Worm (Caenorhabditis elegans) whole organism, late embryonic: Measurements from ENCODE around the gene K09F6.3.
A peak's percentile ranks its signal among the peaks of the same experiment; 100 is the strongest.
"Not testable (repeated sequence)": the region's sequence is repeated elsewhere in the genome, so short reads cannot be mapped to it uniquely, and the experiment has no call there.

Experiments used
- C08G9.2 ChIP-seq: sonication (generic microtip); optimal IDR thresholded peaks from 2 replicates; lab custom pipeline; 2016; ENCODE audit warnings: mild to moderate bottlenecking, missing genetic modification characterization, moderate library complexity, missing compliant biosample characterization
- T23F11.4 ChIP-seq: fragments of 200-800 bp; sonication (Bioruptor generic); optimal IDR thresholded peaks from 2 replicates; lab custom pipeline; 2018; ENCODE audit warnings: mild to moderate bottlenecking, missing genetic modification characterization, missing compliant biosample characterization
- ceh-14 ChIP-seq: sonication (generic microtip); optimal IDR thresholded peaks from 2 replicates; lab custom pipeline; 2016; ENCODE audit warnings: missing genotype, missing genetic modification characterization, missing compliant biosample characterization
- ceh-2 ChIP-seq: sonication (generic microtip); optimal IDR thresholded peaks from 2 replicates; lab custom pipeline; 2016; ENCODE audit warnings: missing genotype, missing genetic modification characterization, missing compliant biosample characterization
- ceh-24 ChIP-seq: sonication (generic microtip); optimal IDR thresholded peaks from 2 replicates; lab custom pipeline; 2016; ENCODE audit warnings: mild to moderate bottlenecking, missing genetic modification characterization, missing compliant biosample characterization
- ceh-30 ChIP-seq: fragments of 150-350 bp; optimal IDR thresholded peaks from 2 replicates; lab custom pipeline; 2014; ENCODE audit warnings: missing biosample characterization, missing genetic modification characterization
- ceh-34 ChIP-seq: sonication (generic microtip); optimal IDR thresholded peaks from 2 replicates; lab custom pipeline; 2016; ENCODE audit warnings: mild to moderate bottlenecking, missing genetic modification characterization, missing compliant biosample characterization
- ceh-9 ChIP-seq: sonication (generic microtip); optimal IDR thresholded peaks from 2 replicates; lab custom pipeline; 2016; ENCODE audit warnings: mild to moderate bottlenecking, missing genetic modification characterization, inconsistent platforms, missing compliant biosample characterization
- che-1 ChIP-seq: sonication (generic microtip); optimal IDR thresholded peaks from 2 replicates; lab custom pipeline; 2016; ENCODE audit warnings: mild to moderate bottlenecking, missing genetic modification characterization, missing compliant biosample characterization
- dve-1 ChIP-seq: sonication (generic microtip); optimal IDR thresholded peaks from 2 replicates; lab custom pipeline; 2017; ENCODE audit warnings: antibody characterized with exemption, mild to moderate bottlenecking, missing genetic modification characterization, missing compliant biosample characterization
- elt-4 ChIP-seq: sonication (generic microtip); optimal IDR thresholded peaks from 2 replicates; lab custom pipeline; 2016; ENCODE audit warnings: missing genetic modification characterization, missing compliant biosample characterization
- eyg-1 ChIP-seq: sonication (generic microtip); optimal IDR thresholded peaks from 2 replicates; lab custom pipeline; 2016; ENCODE audit warnings: missing genotype, missing genetic modification characterization, missing compliant biosample characterization
- fkh-6 ChIP-seq: sonication (generic microtip); optimal IDR thresholded peaks from 2 replicates; lab custom pipeline; 2016; ENCODE audit warnings: missing genetic modification characterization, missing compliant biosample characterization
- gmeb-2 ChIP-seq: sonication (generic microtip); optimal IDR thresholded peaks from 2 replicates; lab custom pipeline; 2016; ENCODE audit warnings: missing genetic modification characterization, inconsistent platforms, missing compliant biosample characterization
- hlh-30 ChIP-seq: sonication (generic microtip); optimal IDR thresholded peaks from 2 replicates; lab custom pipeline; 2017; ENCODE audit warnings: antibody characterized with exemption, missing genetic modification characterization, missing compliant biosample characterization; ENCODE audit not compliant: insufficient read depth
- hlh-8 ChIP-seq: sonication (generic microtip); optimal IDR thresholded peaks from 2 replicates; lab custom pipeline; 2016; ENCODE audit warnings: missing genotype, missing genetic modification characterization, missing compliant biosample characterization
- lin-11 ChIP-seq: fragments of 200-800 bp; sonication (Bioruptor generic); optimal IDR thresholded peaks from 2 replicates; lab custom pipeline; 2018; ENCODE audit warnings: mild to moderate bottlenecking, missing genetic modification characterization, missing compliant biosample characterization
- madf-2 ChIP-seq: sonication (generic microtip); optimal IDR thresholded peaks from 2 replicates; lab custom pipeline; 2017; ENCODE audit warnings: missing genetic modification characterization, missing compliant biosample characterization
- mec-3 ChIP-seq: sonication (generic microtip); optimal IDR thresholded peaks from 2 replicates; lab custom pipeline; 2016; ENCODE audit warnings: borderline replicate concordance, missing genetic modification characterization, missing compliant biosample characterization
- nfya-1 ChIP-seq: sonication (generic microtip); optimal IDR thresholded peaks from 2 replicates; lab custom pipeline; 2017; ENCODE audit warnings: missing genetic modification characterization, mild to moderate bottlenecking, missing compliant biosample characterization, antibody characterized with exemption, moderate library complexity
- nhr-232 ChIP-seq: sonication (generic microtip); optimal IDR thresholded peaks from 2 replicates; lab custom pipeline; 2016; ENCODE audit warnings: missing genetic modification characterization, missing compliant biosample characterization
- npax-4 ChIP-seq: sonication (generic microtip); optimal IDR thresholded peaks from 2 replicates; lab custom pipeline; 2016; ENCODE audit warnings: missing genetic modification characterization, missing compliant biosample characterization
- pat-9 ChIP-seq: fragments of 200-800 bp; sonication (Bioruptor generic); optimal IDR thresholded peaks from 2 replicates; lab custom pipeline; 2018; ENCODE audit warnings: mild to moderate bottlenecking, missing genetic modification characterization, moderate library complexity, missing compliant biosample characterization
- pax-1 ChIP-seq: fragments of 150-350 bp; optimal IDR thresholded peaks from 2 replicates; lab custom pipeline; 2014; ENCODE audit warnings: missing biosample characterization, missing genetic modification characterization
- pqm-1 ChIP-seq: sonication (generic microtip); optimal IDR thresholded peaks from 2 replicates; lab custom pipeline; 2016; ENCODE audit warnings: missing genetic modification characterization, missing compliant biosample characterization
- pros-1 ChIP-seq: fragments of 150-350 bp; optimal IDR thresholded peaks from 2 replicates; lab custom pipeline; 2014; ENCODE audit warnings: missing biosample characterization, missing genetic modification reagents, missing genetic modification characterization
- ref-2 ChIP-seq: sonication (generic microtip); optimal IDR thresholded peaks from 2 replicates; lab custom pipeline; 2016; ENCODE audit warnings: missing genetic modification characterization, missing compliant biosample characterization
- rnt-1 ChIP-seq: sonication (generic microtip); optimal IDR thresholded peaks from 2 replicates; lab custom pipeline; 2016; ENCODE audit warnings: missing genetic modification characterization, missing compliant biosample characterization
- sdc-2 ChIP-seq: sonication (generic microtip); optimal IDR thresholded peaks from 2 replicates; lab custom pipeline; 2016; ENCODE audit warnings: missing genotype, missing genetic modification characterization, missing compliant biosample characterization
- sox-2 ChIP-seq: fragments of 200-800 bp; sonication (Bioruptor generic); IDR thresholded peaks from 2 replicates; pipeline ENCODE4 v1.3.6; 2022; ENCODE audit warnings: missing genetic modification reagents, missing genetic modification characterization, missing compliant biosample characterization
- sox-4 ChIP-seq: sonication (generic microtip); optimal IDR thresholded peaks from 2 replicates; lab custom pipeline; 2017; ENCODE audit warnings: mild to moderate bottlenecking, missing genetic modification characterization, inconsistent platforms, missing compliant biosample characterization
- syd-9 ChIP-seq: sonication (generic microtip); optimal IDR thresholded peaks from 2 replicates; lab custom pipeline; 2016; ENCODE audit warnings: mild to moderate bottlenecking, missing genetic modification characterization, moderate library complexity, missing compliant biosample characterization
- tbx-7 ChIP-seq: sonication (generic microtip); optimal IDR thresholded peaks from 2 replicates; lab custom pipeline; 2016; ENCODE audit warnings: missing genotype, missing genetic modification characterization, missing compliant biosample characterization
- ttx-3 ChIP-seq: sonication (generic microtip); optimal IDR thresholded peaks from 2 replicates; lab custom pipeline; 2016; ENCODE audit warnings: missing genetic modification reagents, missing genetic modification characterization, missing compliant biosample characterization
- unc-3 ChIP-seq, 2 experiments: fragments of 200-800 bp in 1 of 2; sonication (Bioruptor generic) in 1 of 2; sonication (generic microtip) in 1 of 2; conservative IDR thresholded peaks in 1 of 2; optimal IDR thresholded peaks in 1 of 2; 2 replicates each; pipeline versions ENCODE4 v1.3.6 to Lab custom; 2016 to 2022; ENCODE audit warnings: missing compliant biosample characterization in 2 of 2, missing genetic modification characterization in 2 of 2, missing genetic modification reagents in 1 of 2
- unc-42 ChIP-seq: sonication (generic microtip); optimal IDR thresholded peaks from 2 replicates; lab custom pipeline; 2016; ENCODE audit warnings: missing genotype, missing genetic modification characterization, missing compliant biosample characterization
- unc-86 ChIP-seq: sonication (generic microtip); optimal IDR thresholded peaks from 2 replicates; lab custom pipeline; 2016; ENCODE audit warnings: missing genetic modification characterization, missing compliant biosample characterization
- zip-5 ChIP-seq: sonication (generic microtip); optimal IDR thresholded peaks from 2 replicates; lab custom pipeline; 2016; ENCODE audit warnings: missing genetic modification characterization, missing compliant biosample characterization

The K09F6.3 gene

ce11 chrII:2254861-2255260 is at the start of gene K09F6.3:
Gene K09F6.3, plus strand, starts transcription at chrII:2255161.
- TF ChIP-seq sdc-2, ceh-34, fkh-6 (tag; lab: Kevin White, UChicago): not testable (repeated sequence)

DNA sequence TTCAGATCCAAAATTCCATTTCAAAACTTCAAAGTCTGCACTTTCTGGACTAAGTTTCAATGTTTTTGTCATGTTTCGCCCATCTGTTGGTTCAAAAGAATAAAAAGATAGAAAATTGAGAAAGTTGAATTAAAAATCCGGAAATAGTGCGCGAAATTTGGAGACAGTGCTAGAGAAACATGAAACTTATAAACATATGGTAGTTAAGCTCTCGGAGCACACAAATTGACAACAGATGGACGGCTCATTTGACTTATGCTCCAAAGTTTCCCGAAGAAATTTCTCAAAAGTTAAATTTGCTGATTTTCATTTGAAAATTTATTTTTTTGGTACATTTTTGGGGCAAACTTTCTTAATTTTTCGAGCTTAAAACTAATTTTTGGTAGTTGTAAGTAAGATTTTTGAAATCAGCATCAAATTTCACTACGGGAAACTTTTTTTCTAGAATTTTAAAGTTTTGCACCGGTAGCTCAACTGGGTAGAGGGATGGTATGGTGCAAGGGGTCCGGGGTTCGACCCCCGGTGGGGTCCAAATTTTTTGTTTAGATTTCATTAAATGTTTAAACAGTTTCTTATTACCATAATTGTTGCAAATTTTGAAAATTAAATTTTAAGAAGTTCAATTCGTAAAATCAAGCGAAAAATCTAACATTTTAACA is 48.8 kb upstream of the K09F6.3 start:
- no peak for TF ChIP-seq unc-42 (tag; lab: Kevin White, UChicago)
- peak; percentile 70 for TF ChIP-seq hlh-8 (tag; lab: Kevin White, UChicago)
- no peak for TF ChIP-seq che-1 (tag; lab: Kevin White, UChicago)
- TF ChIP-seq pax-1 (tag; lab: Kevin White, UChicago), result no peak
- no peak for TF ChIP-seq ceh-2
- TF ChIP-seq mec-3 (tag; lab: Kevin White, UChicago), result no peak

- no peak for TF ChIP-seq ceh-30 (tag; lab: Kevin White, UChicago)
- TF ChIP-seq pat-9 (tag; lab: Kevin White, UChicago), result no peak
- no peak for TF ChIP-seq C08G9.2 (tag; lab: Kevin White, UChicago)
- no peak for TF ChIP-seq rnt-1 (tag; lab: Kevin White, UChicago)
- TF ChIP-seq T23F11.4 (GFP tag; lab: Kevin White, UChicago), result no peak
- TF ChIP-seq, all 69 proteins: peak for 0
Observed at ce11 chrII:2207812-2208211, 47.1 kb upstream of the K09F6.3 start, which contains the start of gene Y59C2A.1. Gene Y59C2A.1, plus strand, starts transcription at chrII:2208112.

DNA sequence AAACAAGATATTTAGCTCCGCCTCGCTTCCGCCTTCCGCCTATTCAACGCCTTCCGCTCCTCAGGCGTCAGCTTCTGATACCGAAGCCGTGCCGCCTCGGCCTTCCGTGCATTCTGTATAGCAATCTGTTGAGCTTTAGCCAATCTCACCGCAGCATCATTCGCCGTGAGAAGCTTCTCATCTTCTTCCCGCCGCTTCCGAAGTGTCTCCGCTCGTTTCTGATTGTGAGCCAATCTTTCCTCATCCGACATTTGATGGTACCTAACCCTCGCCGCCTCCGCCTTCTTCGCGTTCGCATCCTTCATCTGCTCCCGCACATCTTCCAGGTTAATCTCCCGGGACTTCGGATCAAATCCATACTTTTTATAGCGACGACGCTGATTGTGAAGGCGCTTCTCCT is 39.4 kb upstream of the K09F6.3 start:
- TF ChIP-seq mec-3 (tag; lab: Kevin White, UChicago) (no peak), elt-4 (tag; lab: Kevin White, UChicago) (peak; percentile 2)

ce11 chrII:2216940-2217664 is 37.9 kb upstream of the K09F6.3 start:
- TF ChIP-seq unc-86 (tag; lab: Kevin White, UChicago) (no peak), nfya-1 (tag; lab: Kevin White, UChicago) (no peak), lin-11 (tag; lab: Kevin White, UChicago) (no peak), eyg-1 (tag; lab: Kevin White, UChicago) (no peak), gmeb-2 (tag; lab: Kevin White, UChicago) (no peak), npax-4 (tag; lab: Kevin White, UChicago) (no peak), T23F11.4 (GFP tag; lab: Kevin White, UChicago) (no peak), ceh-24 (tag; lab: Kevin White, UChicago) (no peak), zip-5 (tag; lab: Kevin White, UChicago) (no peak), ceh-34 (tag; lab: Kevin White, UChicago) (no peak), fkh-6 (tag; lab: Kevin White, UChicago) (no peak)

ce11 chrII:2219880-2220279 is 35.1 kb upstream of the K09F6.3 start, which contains the start of gene Y59C2A.3:
Gene Y59C2A.3, minus strand, starts transcription at chrII:2219921.
- TF ChIP-seq pros-1 (peak; percentile 16), mec-3 (tag; lab: Kevin White, UChicago) (no peak), syd-9 (tag; lab: Kevin White, UChicago) (peak; percentile 28), ceh-9 (no peak), tbx-7 (no peak), dve-1 (tag; lab: Kevin White, UChicago) (peak; percentile 32), unc-3 (GFP tag; conservative IDR thresholded peaks at IDR 0.05; lab: Robert Waterston, UW) (no peak), unc-3 (tag; optimal IDR thresholded peaks at IDR 0.05; lab: Kevin White, UChicago) (no peak), ceh-14 (peak; percentile 24), sdc-2 (tag; lab: Kevin White, UChicago) (no peak), che-1 (tag; lab: Kevin White, UChicago) (no peak), madf-2 (tag; lab: Kevin White, UChicago) (no peak), ref-2 (tag; lab: Kevin White, UChicago) (peak; percentile 48), sox-2 (GFP tag; lab: Robert Waterston, UW) (peak; percentile 29), ceh-2 (no peak), ttx-3 (tag; lab: Kevin White, UChicago) (no peak), zip-5 (tag; lab: Kevin White, UChicago) (no peak), nhr-232 (tag; lab: Kevin White, UChicago) (no peak), pat-9 (tag; lab: Kevin White, UChicago) (no peak), pqm-1 (tag; lab: Kevin White, UChicago) (no peak), hlh-30 (tag; lab: Kevin White, UChicago) (peak; percentile 38), sox-4 (tag; lab: Kevin White, UChicago) (no peak)
